Worm (Caenorhabditis elegans) whole organism, L2 larva: ENCODE results near the gene F54B3.1.

ENCODE experiments used
- F13H6.1 ChIP-seq: sonication (generic microtip); optimal IDR thresholded peaks from 2 replicates; lab custom pipeline; 2016; ENCODE audit warnings: missing genetic modification characterization, missing compliant biosample characterization
- R02D3.7 ChIP-seq: fragments of 150-350 bp; optimal IDR thresholded peaks from 2 replicates; lab custom pipeline; 2014; ENCODE audit warnings: missing biosample characterization, missing genetic modification characterization
- egl-27 ChIP-seq: sonication (generic microtip); optimal IDR thresholded peaks from 3 replicates; lab custom pipeline; 2017; ENCODE audit warnings: missing biosample characterization, missing genetic modification reagents, missing genetic modification characterization
- elt-1 ChIP-seq: fragments of 150-350 bp; optimal IDR thresholded peaks from 2 replicates; lab custom pipeline; 2014; ENCODE audit warnings: missing biosample characterization, missing genetic modification characterization
- gmeb-1 ChIP-seq: fragments of 150-350 bp; optimal IDR thresholded peaks from 2 replicates; lab custom pipeline; 2014; ENCODE audit warnings: missing biosample characterization, missing genetic modification characterization
- lin-11 ChIP-seq: fragments of 150-350 bp; sonication (generic microtip); optimal IDR thresholded peaks from 2 replicates; lab custom pipeline; 2014; ENCODE audit warnings: missing biosample characterization, missing genetic modification characterization, inconsistent platforms, mixed read lengths
- nhr-23 ChIP-seq: fragments of 150-350 bp; optimal IDR thresholded peaks from 2 replicates; lab custom pipeline; 2014; ENCODE audit warnings: missing biosample characterization, missing genetic modification reagents, missing genetic modification characterization
- nhr-6 ChIP-seq: fragments of 150-350 bp; optimal IDR thresholded peaks from 2 replicates; lab custom pipeline; 2014; ENCODE audit warnings: missing biosample characterization, missing genetic modification characterization
- skn-1 ChIP-seq: sonication (generic microtip); optimal IDR thresholded peaks from 2 replicates; lab custom pipeline; 2017; ENCODE audit warnings: missing biosample characterization, missing genetic modification characterization
- zag-1 ChIP-seq: fragments of 150-350 bp; optimal IDR thresholded peaks from 2 replicates; lab custom pipeline; 2014; ENCODE audit warnings: missing biosample characterization, missing genetic modification characterization

- TF ChIP-seq lin-11 (tag; lab: Kevin White, UChicago) (no peak), nhr-6 (tag; lab: Kevin White, UChicago) (no peak), zag-1 (tag; lab: Kevin White, UChicago) (no peak), R02D3.7 (tag; lab: Kevin White, UChicago) (no peak), elt-1 (no peak), egl-27 (tag; lab: Kevin White, UChicago) (no peak), skn-1 (no peak), F13H6.1 (no peak), gmeb-1 (no peak), nhr-23 (tag; lab: Kevin White, UChicago) (no peak)
Measured at ce11 chrII:10271093-10271492, 20.0 kb downstream of the F54B3.1 start, which contains the start of gene F54B3.4.
